Fruit fly (Drosophila melanogaster): ENCODE results near the gene mei-9.
A peak's percentile ranks its signal among the peaks of the same experiment; 100 is the strongest.

mei-9 gene

dm6 chrX:4293418-4293817 lies 25.2 kb downstream of the mei-9 start:
- TF ChIP-seq CG14965 (GFP tag; optimal IDR thresholded peaks at IDR 0.05; ENCODE audit: borderline replicate concordance), result peak; percentile 80
- TF ChIP-seq phol (tag; optimal IDR thresholded peaks at IDR 0.05), result peak; percentile 55
- no peak for TF ChIP-seq cg (GFP tag; optimal IDR thresholded peaks at IDR 0.05)
- peak; percentile 80 for TF ChIP-seq CTCF (GFP tag; optimal IDR thresholded peaks at IDR 0.05)

DNA sequence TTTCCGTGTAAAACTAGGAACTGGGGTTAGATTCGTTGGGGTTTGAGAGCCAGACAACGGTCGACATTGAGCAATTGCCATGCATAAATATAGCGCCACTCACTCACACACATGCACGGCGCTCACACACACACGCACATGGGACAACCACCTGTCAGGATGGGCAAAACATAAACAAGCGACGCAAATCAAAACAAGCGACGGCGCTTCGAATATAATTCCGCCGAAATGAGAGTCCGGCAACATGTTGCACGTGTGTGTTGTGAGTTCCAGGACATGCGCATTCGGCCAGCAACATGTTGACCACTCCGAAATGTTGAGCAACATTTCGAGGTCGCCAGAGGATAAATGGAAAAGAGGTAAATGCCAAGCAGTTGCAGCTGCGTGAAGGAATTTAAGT lies 37.8 kb downstream of the mei-9 start:
- peak; percentile 75 for TF ChIP-seq scrt (GFP tag; optimal IDR thresholded peaks at IDR 0.05)
- TF ChIP-seq nerfin-1 (tag; optimal IDR thresholded peaks at IDR 0.05), result peak; percentile 25
- TF ChIP-seq kah (GFP tag; optimal IDR thresholded peaks at IDR 0.05), result peak; percentile 67
- peak; percentile 97 for TF ChIP-seq CG11504 (tag; optimal IDR thresholded peaks at IDR 0.05)
- TF ChIP-seq ewg (GFP tag; optimal IDR thresholded peaks at IDR 0.05), result peak; percentile 7
- no peak for TF ChIP-seq Lpt (GFP tag; optimal IDR thresholded peaks at IDR 0.05)
- TF ChIP-seq ranshi (GFP tag; IDR thresholded peaks at IDR 0.05), result no peak

DNA sequence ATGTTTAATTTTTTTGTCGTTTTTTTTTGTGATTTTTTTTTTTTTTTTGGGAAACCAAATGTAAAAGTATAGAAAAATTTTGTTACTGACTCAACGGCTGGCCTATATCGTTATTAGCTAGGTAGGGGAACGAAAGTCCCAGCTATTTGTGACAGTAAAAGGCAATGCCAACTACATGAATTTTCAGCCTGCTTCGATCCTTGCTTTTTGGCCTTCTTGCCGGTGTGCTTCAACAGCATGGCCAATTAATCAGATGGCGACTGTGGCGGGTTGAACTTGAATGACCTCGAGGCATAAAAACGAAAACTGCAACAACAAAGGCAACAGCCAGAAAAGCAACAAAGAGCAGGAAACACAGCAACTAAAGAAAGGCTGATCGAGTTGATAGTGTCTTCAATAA lies 40.7 kb downstream of the mei-9 start, which contains the start of gene CG15578:
Gene CG15578, minus strand, starts transcription at position 101 of the 400 bp plus-strand sequence.
- no peak for TF ChIP-seq Hmr (GFP tag; optimal IDR thresholded peaks at IDR 0.05)
- TF ChIP-seq CG9437 (GFP tag; optimal IDR thresholded peaks at IDR 0.05), result no peak
- no peak for TF ChIP-seq fu2 (GFP tag; optimal IDR thresholded peaks at IDR 0.05)
- no peak for TF ChIP-seq luna (GFP tag; optimal IDR thresholded peaks at IDR 0.05)
- no peak for TF ChIP-seq NC2β (GFP tag; optimal IDR thresholded peaks at IDR 0.05)
- TF ChIP-seq slbo (GFP tag; IDR thresholded peaks at IDR 0.05), result no peak
- TF ChIP-seq dmrt11E (tag; optimal IDR thresholded peaks at IDR 0.05), result no peak
- TF ChIP-seq CG15601 (tag; optimal IDR thresholded peaks at IDR 0.05), result no peak
- TF ChIP-seq lov (optimal IDR thresholded peaks at IDR 0.05), result no peak
- TF ChIP-seq lov (GFP tag; IDR thresholded peaks at IDR 0.05), result no peak
- TF ChIP-seq ara (GFP tag; IDR thresholded peaks at IDR 0.05), result no peak
- TF ChIP-seq CG11504 (tag; optimal IDR thresholded peaks at IDR 0.05), result no peak
- no peak for TF ChIP-seq Oaz (GFP tag; IDR thresholded peaks at IDR 0.05)
- no peak for TF ChIP-seq chif (GFP tag; optimal IDR thresholded peaks at IDR 0.05)
- TF ChIP-seq Opbp (GFP tag; IDR thresholded peaks at IDR 0.05; ENCODE audit: partially characterized antibody), result no peak
- no peak for TF ChIP-seq CG8388 (GFP tag; optimal IDR thresholded peaks at IDR 0.05)
- no peak for TF ChIP-seq CG30431 (GFP tag; optimal IDR thresholded peaks at IDR 0.05)
- TF ChIP-seq CG2120 (GFP tag; optimal IDR thresholded peaks at IDR 0.05), result no peak

dm6 chrX:4276900-4277299 lies 41.7 kb downstream of the mei-9 start, which contains the start of gene CG15577:
TSS of gene CG15577 (minus strand) at chrX:4277000.
- no peak for TF ChIP-seq CG7963 (GFP tag; IDR thresholded peaks at IDR 0.05; ENCODE audit: partially characterized antibody)
- TF ChIP-seq unc-4 (GFP tag; IDR thresholded peaks at IDR 0.05; ENCODE audit: partially characterized antibody), result no peak
- no peak for TF ChIP-seq gcm (GFP tag; optimal IDR thresholded peaks at IDR 0.05)
- no peak for TF ChIP-seq CG11085 (GFP tag; IDR thresholded peaks at IDR 0.05)
- no peak for TF ChIP-seq Med (GFP tag)
- TF ChIP-seq Hand (GFP tag; optimal IDR thresholded peaks at IDR 0.05), result no peak

DNA sequence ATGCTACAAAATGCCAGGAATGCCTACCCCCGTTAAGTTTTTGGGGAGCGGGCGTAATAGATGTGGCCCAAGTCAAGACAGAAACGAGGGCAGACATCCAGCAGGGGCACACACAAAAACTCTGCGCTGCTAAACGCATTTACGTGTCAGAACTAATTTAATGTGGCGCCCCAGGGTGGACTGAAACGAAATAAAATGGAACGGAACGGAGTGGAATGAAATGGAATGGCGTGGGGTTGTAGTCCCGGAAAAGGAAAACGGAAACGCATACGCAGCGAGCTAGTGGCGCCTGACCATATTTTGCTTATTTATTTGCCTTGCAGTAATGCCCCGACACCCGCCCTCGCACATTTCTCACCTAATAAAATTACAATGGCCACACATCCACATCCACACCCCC lies 45.1 kb downstream of the mei-9 start:
- peak; percentile 91 for TF ChIP-seq pfk (GFP tag; optimal IDR thresholded peaks at IDR 0.05)
- TF ChIP-seq stwl (tag; optimal IDR thresholded peaks at IDR 0.05), result peak; percentile 15
- TF ChIP-seq CTCF (GFP tag; optimal IDR thresholded peaks at IDR 0.05), result peak; percentile 32
- no peak for TF ChIP-seq TFAM (GFP tag; optimal IDR thresholded peaks at IDR 0.05)
- TF ChIP-seq hkb (optimal IDR thresholded peaks at IDR 0.05), result no peak
- TF ChIP-seq hkb (GFP tag; IDR thresholded peaks at IDR 0.05), result no peak
- TF ChIP-seq Hr51 (GFP tag; optimal IDR thresholded peaks at IDR 0.05), result no peak
- TF ChIP-seq CG3281 (GFP tag; optimal IDR thresholded peaks at IDR 0.05), result no peak
